Fruit fly (Drosophila melanogaster): ENCODE data around the gene eRF1.

Gene eRF1

dm6 chr3L:20395257-20395909 is 47.2 kb downstream of the eRF1 start (continued):
- peak; percentile 37 to 49 for TF ChIP-seq dpn (GFP tag; optimal IDR thresholded peaks at IDR 0.05)
- peak; percentile 72 for TF ChIP-seq grn (GFP tag; optimal IDR thresholded peaks at IDR 0.05)
- no peak for TF ChIP-seq CG32767 (GFP tag; IDR thresholded peaks at IDR 0.05)
- TF ChIP-seq HLH3B (GFP tag; IDR thresholded peaks at IDR 0.05), result no peak
- TF ChIP-seq H2.0 (GFP tag; IDR thresholded peaks at IDR 0.05), result no peak
- TF ChIP-seq Six4 (GFP tag; optimal IDR thresholded peaks at IDR 0.05), result no peak
- no peak for TF ChIP-seq z (GFP tag; IDR thresholded peaks at IDR 0.05)
- TF ChIP-seq CG4424 (GFP tag; optimal IDR thresholded peaks at IDR 0.05), result no peak
- TF ChIP-seq CG34376 (GFP tag; optimal IDR thresholded peaks at IDR 0.05), result peak; percentile 82
- no peak for TF ChIP-seq CkIIα-i1 (GFP tag; IDR thresholded peaks at IDR 0.05)
- TF ChIP-seq sim (GFP tag; IDR thresholded peaks at IDR 0.05), result no peak
- no peak for TF ChIP-seq MTF-1 (GFP tag; optimal IDR thresholded peaks at IDR 0.05; ENCODE audit: borderline replicate concordance)
- TF ChIP-seq Myb (GFP tag; optimal IDR thresholded peaks at IDR 0.05), result no peak
- peak; percentile 34 for TF ChIP-seq CG4328 (GFP tag; optimal IDR thresholded peaks at IDR 0.05)
- TF ChIP-seq CG3281 (GFP tag; optimal IDR thresholded peaks at IDR 0.05), result peak; percentile 62
- TF ChIP-seq CG11456 (GFP tag; IDR thresholded peaks at IDR 0.05), result no peak; the same call in 2 of the 3 replicates
- TF ChIP-seq CG7786 (GFP tag; optimal IDR thresholded peaks at IDR 0.05), result peak; percentile 45
- peak; percentile 73 for TF ChIP-seq sug (tag; optimal IDR thresholded peaks at IDR 0.05)
- peak; percentile 72 for TF ChIP-seq CG2678 (tag; optimal IDR thresholded peaks at IDR 0.05)
- TF ChIP-seq CG6254 (GFP tag; optimal IDR thresholded peaks at IDR 0.05), result no peak
- no peak for TF ChIP-seq CG6272 (GFP tag; IDR thresholded peaks at IDR 0.05)
- peak; percentile 29; the same call in 1 of the 2 replicates for TF ChIP-seq chm (GFP tag; IDR thresholded peaks at IDR 0.05)
- TF ChIP-seq CG12299 (tag; optimal IDR thresholded peaks at IDR 0.05), result no peak
- TF ChIP-seq salm (tag; optimal IDR thresholded peaks at IDR 0.05), result no peak
- no peak for TF ChIP-seq trh (GFP tag; optimal IDR thresholded peaks at IDR 0.05)
- TF ChIP-seq wek (GFP tag; optimal IDR thresholded peaks at IDR 0.05), result no peak
- no peak for TF ChIP-seq bigmax (GFP tag; optimal IDR thresholded peaks at IDR 0.05)
- no peak for TF ChIP-seq insv (GFP tag; optimal IDR thresholded peaks at IDR 0.05)
- TF ChIP-seq CG16813 (GFP tag; IDR thresholded peaks at IDR 0.05; ENCODE audit: partially characterized antibody), result no peak
- TF ChIP-seq CG9727 (GFP tag; optimal IDR thresholded peaks at IDR 0.05), result peak; percentile 57
- TF ChIP-seq CG10147 (GFP tag; optimal IDR thresholded peaks at IDR 0.05), result peak; percentile 3
- TF ChIP-seq Eip74EF (GFP tag; optimal IDR thresholded peaks at IDR 0.05), result no peak
- TF ChIP-seq Bgb (GFP tag; IDR thresholded peaks at IDR 0.05; ENCODE audit: partially characterized antibody), result no peak; the same call in 1 of the 2 replicates
- TF ChIP-seq row (GFP tag; IDR thresholded peaks at IDR 0.05), result peak; percentile 78
- no peak for TF ChIP-seq Elba2 (GFP tag; optimal IDR thresholded peaks at IDR 0.05)
- peak; percentile 54; the same call in 1 of the 2 replicates for TF ChIP-seq E2f1 (GFP tag; IDR thresholded peaks at IDR 0.05)
- no peak for TF ChIP-seq ase (GFP tag; IDR thresholded peaks at IDR 0.05)
- TF ChIP-seq zen (tag; optimal IDR thresholded peaks at IDR 0.05), result no peak
- no peak for TF ChIP-seq knrl (GFP tag; IDR thresholded peaks at IDR 0.05; ENCODE audit: partially characterized antibody)
- peak; percentile 63 for TF ChIP-seq mirr (GFP tag; optimal IDR thresholded peaks at IDR 0.05)
- no peak for TF ChIP-seq CG4404 (GFP tag; IDR thresholded peaks at IDR 0.05)
- no peak for TF ChIP-seq CG17328 (GFP tag; IDR thresholded peaks at IDR 0.05)
- TF ChIP-seq CG34224 (GFP tag; IDR thresholded peaks at IDR 0.05; ENCODE audit: partially characterized antibody), result peak; percentile 42; the same call in 2 of the 3 replicates
- TF ChIP-seq CG10267 (tag; optimal IDR thresholded peaks at IDR 0.05), result no peak
- peak; percentile 71 for TF ChIP-seq exex (tag; optimal IDR thresholded peaks at IDR 0.05)
- no peak for TF ChIP-seq ERR (GFP tag; optimal IDR thresholded peaks at IDR 0.05)
- no peak for TF ChIP-seq da (GFP tag; optimal IDR thresholded peaks at IDR 0.05)
- peak; percentile 63 for TF ChIP-seq CG7839 (tag; optimal IDR thresholded peaks at IDR 0.05)
- no peak for TF ChIP-seq Vsx1 (GFP tag; optimal IDR thresholded peaks at IDR 0.05)
- TF ChIP-seq sob (GFP tag; IDR thresholded peaks at IDR 0.05), result peak; percentile 47

Measured in whole organism, embryonic.